Worm (Caenorhabditis elegans) whole organism, L4/young adult: ENCODE results near the gene nhr-46.

Experiments
- W03F9.2 ChIP-seq: fragments of 150-350 bp; optimal IDR thresholded peaks from 2 replicates; lab custom pipeline; 2014; ENCODE audit warnings: missing biosample characterization, missing genetic modification characterization
- him-1 ChIP-seq: sonication (generic microtip); optimal IDR thresholded peaks from 2 replicates; lab custom pipeline; 2016; ENCODE audit warnings: missing genotype, missing genetic modification reagents, missing genetic modification characterization, missing compliant biosample characterization

DNA sequence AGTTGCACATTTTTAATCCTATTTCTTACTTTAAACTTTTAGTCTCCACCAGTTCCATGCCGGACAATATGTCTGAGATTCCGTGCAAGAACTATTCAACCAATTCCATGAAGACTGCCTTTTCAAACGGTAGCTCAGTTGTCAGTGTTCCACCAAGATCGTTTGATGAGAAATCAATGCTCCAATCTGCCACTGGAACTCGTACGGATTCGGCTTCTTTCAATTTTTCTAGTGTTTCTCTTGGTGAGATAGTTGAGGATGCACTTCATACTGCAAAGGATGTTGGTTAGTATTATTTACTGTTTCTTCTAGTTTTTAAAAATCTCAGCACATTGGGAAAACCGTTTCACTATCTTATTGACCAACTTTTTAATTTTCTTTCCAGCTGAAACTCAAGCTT is 41.9 kb upstream of the nhr-46 start:
- TF ChIP-seq him-1 (tag; lab: Kevin White, UChicago) (no peak), W03F9.2 (tag; lab: Kevin White, UChicago) (no peak)
